Worm (Caenorhabditis elegans) whole organism, L4/young adult: ENCODE results near the gene C28C12.12.

ENCODE experiments used
- W03F9.2 ChIP-seq: fragments of 150-350 bp; optimal IDR thresholded peaks from 2 replicates; lab custom pipeline; 2014; ENCODE audit warnings: missing biosample characterization, missing genetic modification characterization
- him-1 ChIP-seq: sonication (generic microtip); optimal IDR thresholded peaks from 2 replicates; lab custom pipeline; 2016; ENCODE audit warnings: missing genotype, missing genetic modification reagents, missing genetic modification characterization, missing compliant biosample characterization

DNA sequence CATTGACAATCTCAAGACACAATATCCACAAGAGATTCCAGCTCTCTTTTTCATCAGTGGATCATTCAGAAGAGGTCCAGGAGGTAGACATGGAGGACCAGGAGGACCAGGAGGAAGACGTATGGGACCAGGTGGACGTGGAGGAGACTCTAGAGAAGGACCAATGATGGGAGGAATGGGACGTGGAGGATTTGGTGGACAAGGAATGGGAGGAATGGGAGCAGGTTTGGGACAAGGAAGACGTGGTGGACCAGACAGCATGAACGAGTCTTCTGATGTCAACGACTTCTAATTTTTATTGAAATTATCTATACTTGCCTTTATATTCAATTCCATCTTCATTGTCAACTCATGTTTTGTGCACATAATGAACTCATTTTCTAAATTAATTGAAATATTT, 8.1 kb downstream of the C28C12.12 start:
- TF ChIP-seq W03F9.2 (tag; lab: Kevin White, UChicago) (no peak), him-1 (tag; lab: Kevin White, UChicago) (no peak)
